Fruit fly (Drosophila melanogaster): ENCODE results near the gene CG3164.

Gene CG3164

DNA sequence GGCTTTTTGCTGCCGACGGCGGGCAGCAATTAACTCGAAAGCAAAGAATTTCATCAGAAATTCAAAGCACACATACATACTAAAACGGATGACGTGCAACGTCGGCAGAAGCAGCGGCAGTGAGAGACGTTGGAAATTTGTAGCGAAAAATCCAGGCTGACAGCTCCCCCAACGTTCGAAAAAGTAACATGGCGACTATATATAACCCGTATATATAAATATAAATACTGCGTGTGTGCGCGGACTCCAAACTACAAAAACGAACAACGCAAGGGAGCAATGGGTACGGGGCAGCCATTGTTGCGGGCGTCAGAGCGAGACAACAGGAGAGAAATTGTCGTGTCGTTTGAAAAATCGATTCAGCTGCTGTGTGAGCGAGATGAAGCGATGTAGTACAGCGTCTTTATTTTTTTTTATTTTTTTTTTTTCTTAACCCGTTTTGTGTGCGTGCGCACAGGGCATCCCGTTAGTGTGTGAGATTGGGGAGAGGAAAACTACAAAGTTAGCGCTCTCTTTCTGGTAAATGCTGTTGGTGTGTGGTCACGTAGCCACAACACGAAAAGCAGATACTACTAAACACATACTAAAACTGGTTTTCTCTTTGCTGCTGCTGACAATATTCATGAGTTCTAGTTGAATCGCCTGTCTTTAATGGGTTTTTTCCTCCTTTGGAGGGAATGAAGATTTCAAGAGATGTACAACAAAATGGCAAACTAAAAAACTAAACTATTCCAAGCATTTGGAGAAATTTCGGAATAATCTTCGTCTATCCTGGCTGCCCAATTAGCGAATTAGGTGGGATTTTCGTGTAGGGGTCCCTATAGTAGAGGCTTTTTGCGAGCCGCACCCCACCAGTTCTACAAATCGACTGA lies 30.2 kb upstream of the CG3164 start (continued):
- TF ChIP-seq CG17361 (GFP tag; IDR thresholded peaks at IDR 0.05) (no peak), pros (GFP tag; optimal IDR thresholded peaks at IDR 0.05) (peak; percentile 99), zen2 (GFP tag; IDR thresholded peaks at IDR 0.05; ENCODE audit: partially characterized antibody) (no peak), CG10565 (GFP tag; optimal IDR thresholded peaks at IDR 0.05) (no peak), sug (tag; optimal IDR thresholded peaks at IDR 0.05) (peak; percentile 90), CG10543 (GFP tag; optimal IDR thresholded peaks at IDR 0.05) (peak; percentile 97), onecut (GFP tag; IDR thresholded peaks at IDR 0.05) (peak; percentile 100), CG11560 (tag; IDR thresholded peaks at IDR 0.05) (no peak), ttk (GFP tag; IDR thresholded peaks at IDR 0.05) (no peak), CG12104 (GFP tag; optimal IDR thresholded peaks at IDR 0.05) (no peak), h (optimal IDR thresholded peaks at IDR 0.05) (no peak), pfk (GFP tag; optimal IDR thresholded peaks at IDR 0.05) (peak; percentile 51), tin (GFP tag; optimal IDR thresholded peaks at IDR 0.05) (peak; percentile 9), CG9797 (GFP tag; optimal IDR thresholded peaks at IDR 0.05) (no peak), CG33213 (GFP tag; optimal IDR thresholded peaks at IDR 0.05) (no peak), pb (GFP tag; optimal IDR thresholded peaks at IDR 0.05) (no peak), PHDP (tag; optimal IDR thresholded peaks at IDR 0.05) (no peak), CG4424 (GFP tag; optimal IDR thresholded peaks at IDR 0.05) (peak; percentile 52), run (tag; optimal IDR thresholded peaks at IDR 0.05) (no peak), ems (GFP tag; optimal IDR thresholded peaks at IDR 0.05) (no peak), CG30431 (GFP tag; optimal IDR thresholded peaks at IDR 0.05) (no peak), ATbp (GFP tag; optimal IDR thresholded peaks at IDR 0.05) (no peak), CG8089 (GFP tag; optimal IDR thresholded peaks at IDR 0.05) (no peak), Hmr (GFP tag; optimal IDR thresholded peaks at IDR 0.05) (peak; percentile 68), CG12744 (GFP tag; optimal IDR thresholded peaks at IDR 0.05) (no peak), gcm2 (GFP tag; optimal IDR thresholded peaks at IDR 0.05) (peak; percentile 57), Gsc (GFP tag; IDR thresholded peaks at IDR 0.05) (no peak), CG18476 (GFP tag; optimal IDR thresholded peaks at IDR 0.05) (peak; percentile 22), Dek (tag; optimal IDR thresholded peaks at IDR 0.05) (no peak), CG1832 (GFP tag; optimal IDR thresholded peaks at IDR 0.05) (peak; percentile 92), CG4328 (GFP tag; optimal IDR thresholded peaks at IDR 0.05) (peak; percentile 70), stwl (tag; optimal IDR thresholded peaks at IDR 0.05) (no peak), Mrtf (GFP tag; IDR thresholded peaks at IDR 0.05) (no peak), luna (GFP tag; optimal IDR thresholded peaks at IDR 0.05) (no peak), CG15514 (GFP tag; optimal IDR thresholded peaks at IDR 0.05) (peak; percentile 36), Ets97D (GFP tag; optimal IDR thresholded peaks at IDR 0.05) (no peak), Dp (GFP tag; optimal IDR thresholded peaks at IDR 0.05) (no peak), E2f2 (GFP tag; IDR thresholded peaks at IDR 0.05) (no peak), CG15696 (tag; optimal IDR thresholded peaks at IDR 0.05) (no peak), CG7963 (GFP tag; IDR thresholded peaks at IDR 0.05; ENCODE audit: partially characterized antibody) (no peak), bsh (GFP tag; optimal IDR thresholded peaks at IDR 0.05) (peak in 1 of 2 experiments; percentile 89), CG13624 (GFP tag; optimal IDR thresholded peaks at IDR 0.05) (no peak), CG2129 (GFP tag; IDR thresholded peaks at IDR 0.05; ENCODE audit: partially characterized antibody) (no peak), al (GFP tag; IDR thresholded peaks at IDR 0.05) (no peak), CG6654 (GFP tag; optimal IDR thresholded peaks at IDR 0.05) (no peak), CG11504 (tag; optimal IDR thresholded peaks at IDR 0.05) (peak; percentile 10), NFAT (GFP tag; IDR thresholded peaks at IDR 0.05) (no peak), CG2116 (GFP tag; optimal IDR thresholded peaks at IDR 0.05) (no peak), mirr (GFP tag; optimal IDR thresholded peaks at IDR 0.05) (peak; percentile 86)

Measured in whole organism, embryonic.